Worm (Caenorhabditis elegans): ENCODE results near the gene R06B10.7.

DNA sequence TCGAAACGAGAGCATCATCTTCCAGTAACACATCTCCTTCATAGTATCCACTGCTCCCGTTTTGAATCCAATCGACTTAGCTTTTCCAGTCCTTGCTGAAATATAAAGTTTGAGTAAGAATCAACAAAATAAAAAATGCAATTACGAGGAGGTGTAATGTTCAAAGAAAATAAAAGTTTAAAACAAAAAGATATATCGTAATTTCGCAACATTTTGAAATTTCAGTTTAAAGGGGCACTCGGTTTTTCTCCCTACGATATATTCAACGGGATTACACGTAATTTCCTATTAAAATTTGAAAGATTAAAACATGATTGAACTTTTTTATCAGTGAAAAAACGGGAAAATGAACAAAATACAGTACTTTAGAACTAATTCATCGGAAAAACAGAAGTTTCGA is 14.9 kb upstream of the R06B10.7 start, which contains the start of gene Y34F4.3:
- no peak for TF ChIP-seq ref-1 (GFP tag; conservative IDR thresholded peaks at IDR 0.05)
- TF ChIP-seq med-1 (GFP tag; optimal IDR thresholded peaks at IDR 0.05; ENCODE audit: insufficient read depth): no peak
- TF ChIP-seq tab-1 (GFP tag; IDR thresholded peaks at IDR 0.05): no peak
